Worm (Caenorhabditis elegans): Measurements from ENCODE around the gene ecps-1.

Gene ecps-1

ce11 chrIII:10505182-10505581, 44.8 kb upstream of the ecps-1 start, which contains the start of the genes taf-11.3 and urm-1:
Gene taf-11.3 (minus strand): TSS chrIII:10505250.
Gene urm-1 (plus strand): TSS chrIII:10505480.
- no peak for TF ChIP-seq nhr-77 (tag; optimal IDR thresholded peaks at IDR 0.05)
- TF ChIP-seq nhr-43 (tag; optimal IDR thresholded peaks at IDR 0.05; ENCODE audit: poor library complexity, severe bottlenecking): peak; percentile 61
- peak; percentile 85 for TF ChIP-seq nfya-1 (tag; optimal IDR thresholded peaks at IDR 0.05; ENCODE audit: insufficient read depth)
- no peak for TF ChIP-seq elt-3 (tag; optimal IDR thresholded peaks at IDR 0.05)
- no peak for TF ChIP-seq ceh-16 (tag; optimal IDR thresholded peaks at IDR 0.05)
- TF ChIP-seq egl-27 (tag; optimal IDR thresholded peaks at IDR 0.05): no peak
- TF ChIP-seq R02D3.7 (tag; optimal IDR thresholded peaks at IDR 0.05): peak; percentile 56
- TF ChIP-seq ama-1 (optimal IDR thresholded peaks at IDR 0.05): no peak
- peak; percentile 21 for TF ChIP-seq elt-2 (tag; optimal IDR thresholded peaks at IDR 0.05)
- TF ChIP-seq jun-1 (tag; optimal IDR thresholded peaks at IDR 0.05): peak; percentile 13
- TF ChIP-seq lin-39 (tag; optimal IDR thresholded peaks at IDR 0.05): peak; percentile 24
- TF ChIP-seq elt-1 (tag; optimal IDR thresholded peaks at IDR 0.05): no peak
- peak; percentile 67 for TF ChIP-seq hmg-11 (tag; optimal IDR thresholded peaks at IDR 0.05)
- TF ChIP-seq mdl-1 (tag; optimal IDR thresholded peaks at IDR 0.05): no peak
- TF ChIP-seq ZK546.5 (tag; optimal IDR thresholded peaks at IDR 0.05): no peak
- peak; percentile 90 for TF ChIP-seq pha-4 (tag; optimal IDR thresholded peaks at IDR 0.05)
- TF ChIP-seq unc-62 (GFP tag; optimal IDR thresholded peaks at IDR 0.05): no peak
- TF ChIP-seq mml-1 (tag; optimal IDR thresholded peaks at IDR 0.05): no peak
- no peak for TF ChIP-seq egl-5 (tag; optimal IDR thresholded peaks at IDR 0.05)
- TF ChIP-seq nhr-67 (tag; optimal IDR thresholded peaks at IDR 0.05): no peak
- no peak for TF ChIP-seq nhr-12 (tag; optimal IDR thresholded peaks at IDR 0.05)
- TF ChIP-seq snpc-4 (tag; optimal IDR thresholded peaks at IDR 0.05): peak; percentile 88
- TF ChIP-seq nhr-23 (tag; optimal IDR thresholded peaks at IDR 0.05): peak; percentile 89
- no peak for TF ChIP-seq ceh-28 (tag; optimal IDR thresholded peaks at IDR 0.05)
- peak; percentile 35 for TF ChIP-seq nhr-25 (tag; optimal IDR thresholded peaks at IDR 0.05)
- no peak for TF ChIP-seq daf-12 (tag; optimal IDR thresholded peaks at IDR 0.05)
- TF ChIP-seq fkh-2 (tag; optimal IDR thresholded peaks at IDR 0.05): no peak
- no peak for TF ChIP-seq zag-1 (tag; optimal IDR thresholded peaks at IDR 0.05)
- TF ChIP-seq lsy-12 (tag; optimal IDR thresholded peaks at IDR 0.05): no peak
- peak; percentile 93 for TF ChIP-seq lin-15B (tag; optimal IDR thresholded peaks at IDR 0.05)

- TF ChIP-seq hmg-11 (tag; optimal IDR thresholded peaks at IDR 0.05): no peak
- no peak for TF ChIP-seq lsy-12 (tag; optimal IDR thresholded peaks at IDR 0.05)
- no peak for TF ChIP-seq eor-1 (tag; optimal IDR thresholded peaks at IDR 0.05)
- no peak for TF ChIP-seq nhr-25 (tag; optimal IDR thresholded peaks at IDR 0.05)
- no peak for TF ChIP-seq lin-15B (tag; optimal IDR thresholded peaks at IDR 0.05)
- TF ChIP-seq nhr-43 (tag; optimal IDR thresholded peaks at IDR 0.05; ENCODE audit: poor library complexity, severe bottlenecking): no peak
- TF ChIP-seq nhr-76 (tag; optimal IDR thresholded peaks at IDR 0.05): no peak
- no peak for TF ChIP-seq nhr-12 (tag; optimal IDR thresholded peaks at IDR 0.05)
- no peak for TF ChIP-seq nhr-23 (tag; optimal IDR thresholded peaks at IDR 0.05)
- no peak for TF ChIP-seq elt-1 (tag; optimal IDR thresholded peaks at IDR 0.05)
Measured at ce11 chrIII:10503753-10504152, 43.4 kb upstream of the ecps-1 start, which contains the start of gene rab-33. Gene rab-33 (minus strand): TSS chrIII:10503853.

ce11 chrIII:10488052-10488451, 27.7 kb upstream of the ecps-1 start, which contains the start of gene ptr-25:
Gene ptr-25 (plus strand): TSS chrIII:10488124.
- TF ChIP-seq skn-1 (tag; optimal IDR thresholded peaks at IDR 0.05) (no peak), nhr-67 (tag; optimal IDR thresholded peaks at IDR 0.05) (no peak), egl-5 (tag; optimal IDR thresholded peaks at IDR 0.05) (no peak), R02D3.7 (tag; optimal IDR thresholded peaks at IDR 0.05) (no peak), jun-1 (tag; optimal IDR thresholded peaks at IDR 0.05) (no peak), snpc-4 (tag; optimal IDR thresholded peaks at IDR 0.05) (no peak), egl-27 (tag; optimal IDR thresholded peaks at IDR 0.05) (no peak), lsy-12 (tag; optimal IDR thresholded peaks at IDR 0.05) (no peak)

ce11 chrIII:10486455-10486854, 26.1 kb upstream of the ecps-1 start:
- TF ChIP-seq nhr-67 (tag; optimal IDR thresholded peaks at IDR 0.05) (no peak), fkh-2 (tag; optimal IDR thresholded peaks at IDR 0.05) (no peak), nhr-23 (tag; optimal IDR thresholded peaks at IDR 0.05) (peak; percentile 39), nhr-76 (tag; optimal IDR thresholded peaks at IDR 0.05) (no peak)

ce11 chrIII:10481988-10482387, 21.6 kb upstream of the ecps-1 start, which contains the start of gene D2045.8:
Gene D2045.8 (plus strand): TSS chrIII:10482288.
- TF ChIP-seq pqm-1 (tag; optimal IDR thresholded peaks at IDR 0.05): peak; percentile 14
- TF ChIP-seq mml-1 (tag; optimal IDR thresholded peaks at IDR 0.05): no peak
- peak; percentile 36 for TF ChIP-seq elt-2 (tag; optimal IDR thresholded peaks at IDR 0.05)
- TF ChIP-seq skn-1 (tag; optimal IDR thresholded peaks at IDR 0.05): peak; percentile 26

All from whole organism, L3 larva.